In the genomic region with DNA sequence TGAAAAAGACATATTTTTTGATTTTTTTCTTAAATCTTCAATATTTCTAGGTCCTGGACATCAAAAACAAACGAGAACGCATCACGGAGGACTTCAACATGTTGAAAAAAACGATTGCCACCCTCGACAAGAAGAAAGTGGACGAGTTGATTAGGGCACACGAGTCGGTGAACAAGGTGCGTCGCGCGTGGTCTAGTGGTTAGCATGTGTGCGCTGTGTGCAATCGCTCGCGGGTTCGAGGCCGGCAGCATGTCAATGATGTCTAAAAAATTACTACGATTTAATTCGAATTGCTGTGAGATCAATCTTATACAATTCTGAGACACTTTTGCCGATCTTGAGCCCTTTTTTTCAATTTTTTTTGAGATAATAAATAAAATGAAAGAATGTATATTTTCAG, we compare ENCODE assay signal across 3 worm cellular contexts.
TF ChIP-seq lines count a peak whose summit lies in the region.

No protein-coding gene starts in this region.

TF ChIP-seq in whole organism, L1 larva, 84 proteins besides CTCF, POLR2A, EP300 and RAD21 (continued from another document and continues in another):
- TF ChIP-seq egl-13 (tag; optimal IDR thresholded peaks at IDR 0.05; lab: Kevin White, UChicago) (peak; percentile 63), egl-27 (tag; optimal IDR thresholded peaks at IDR 0.05; lab: Kevin White, UChicago) (peak in 1 of 2 experiments; percentile 54), snpc-4 (tag; optimal IDR thresholded peaks at IDR 0.05; lab: Kevin White, UChicago) (peak; percentile 39), pag-3 (tag; optimal IDR thresholded peaks at IDR 0.05; lab: Kevin White, UChicago; ENCODE audit: borderline replicate concordance, insufficient read depth) (no peak), ets-5 (GFP tag; IDR thresholded peaks at IDR 0.05; lab: Robert Waterston, UW) (no peak), unc-130 (tag; optimal IDR thresholded peaks at IDR 0.05; lab: Kevin White, UChicago) (peak; percentile 80), ceh-82 (tag; optimal IDR thresholded peaks at IDR 0.05; lab: Kevin White, UChicago) (peak; percentile 72 to 88 (median 82)), ama-1 (optimal IDR thresholded peaks at IDR 0.05; lab: Kevin White, UChicago) (no peak), nhr-237 (tag; optimal IDR thresholded peaks at IDR 0.05; lab: Kevin White, UChicago) (peak; percentile 23), nhr-20 (tag; optimal IDR thresholded peaks at IDR 0.05; lab: Kevin White, UChicago) (peak; percentile 88), vab-15 (tag; optimal IDR thresholded peaks at IDR 0.05; lab: Kevin White, UChicago) (peak; percentile 54), fkh-10 (GFP tag; optimal IDR thresholded peaks at IDR 0.05; lab: Kevin White, UChicago) (peak; percentile 78), ceh-90 (tag; optimal IDR thresholded peaks at IDR 0.05; lab: Kevin White, UChicago) (peak; percentile 6), mep-1 (tag; optimal IDR thresholded peaks at IDR 0.05; lab: Kevin White, UChicago) (peak; percentile 82), ceh-63 (GFP tag; optimal IDR thresholded peaks at IDR 0.05; lab: Kevin White, UChicago) (no peak), C16A3.4 (tag; optimal IDR thresholded peaks at IDR 0.05; lab: Kevin White, UChicago) (peak; percentile 88), nhr-90 (tag; optimal IDR thresholded peaks at IDR 0.05; lab: Kevin White, UChicago; ENCODE audit: poor library complexity) (peak; percentile 87), nhr-28 (tag; optimal IDR thresholded peaks at IDR 0.05; lab: Kevin White, UChicago) (no peak), blmp-1 (tag; optimal IDR thresholded peaks at IDR 0.05; lab: Kevin White, UChicago) (no peak), C34B4.2 (tag; optimal IDR thresholded peaks at IDR 0.05; lab: Kevin White, UChicago) (no peak), grh-1 (GFP tag; IDR thresholded peaks at IDR 0.05; lab: Robert Waterston, UW) (peak; percentile 46), nhr-84 (tag; optimal IDR thresholded peaks at IDR 0.05; lab: Kevin White, UChicago) (no peak), sox-4 (tag; optimal IDR thresholded peaks at IDR 0.05; lab: Kevin White, UChicago) (peak; percentile 66), unc-30 (tag; optimal IDR thresholded peaks at IDR 0.05; lab: Kevin White, UChicago) (no peak), Y116A8C.19 (tag; optimal IDR thresholded peaks at IDR 0.05; lab: Kevin White, UChicago; ENCODE audit: borderline replicate concordance) (no peak), unc-86 (tag; optimal IDR thresholded peaks at IDR 0.05; lab: Kevin White, UChicago) (peak; percentile 62), lsy-2 (tag; optimal IDR thresholded peaks at IDR 0.05; lab: Kevin White, UChicago) (peak; percentile 77 to 79), snu-23 (GFP tag; optimal IDR thresholded peaks at IDR 0.05; lab: Kevin White, UChicago) (peak; percentile 93), nhr-71 (tag; optimal IDR thresholded peaks at IDR 0.05; lab: Kevin White, UChicago) (peak; percentile 91), swsn-7 (tag; optimal IDR thresholded peaks at IDR 0.05; lab: Kevin White, UChicago) (peak; percentile 86), ztf-4 (tag; optimal IDR thresholded peaks at IDR 0.05; lab: Kevin White, UChicago) (peak; percentile 58), ces-1 (GFP tag; optimal IDR thresholded peaks at IDR 0.05; lab: Kevin White, UChicago) (no peak), sup-37 (GFP tag; optimal IDR thresholded peaks at IDR 0.05; lab: Kevin White, UChicago) (no peak), ceh-8 (GFP tag; optimal IDR thresholded peaks at IDR 0.05; lab: Kevin White, UChicago) (peak; percentile 77), efl-1 (optimal IDR thresholded peaks at IDR 0.05; lab: Kevin White, UChicago) (peak; percentile 69 to 78), efl-1 (GFP tag; optimal IDR thresholded peaks at IDR 0.05 in 1 of 2; lab: Kevin White, UChicago) (peak; percentile 62 to 98), hlh-4 (tag; optimal IDR thresholded peaks at IDR 0.05; lab: Kevin White, UChicago) (no peak), lin-15B (tag; optimal IDR thresholded peaks at IDR 0.05; lab: Kevin White, UChicago) (no peak), F16B12.6 (tag; optimal IDR thresholded peaks at IDR 0.05; lab: Kevin White, UChicago) (peak; percentile 59), unc-62 (GFP tag; optimal IDR thresholded peaks at IDR 0.05; lab: Kevin White, UChicago) (no peak), zag-1 (tag; optimal IDR thresholded peaks at IDR 0.05; lab: Kevin White, UChicago) (no peak), mef-2 (tag; optimal IDR thresholded peaks at IDR 0.05; lab: Kevin White, UChicago) (peak; percentile 30)

TF ChIP-seq in whole organism, L3 larva, 47 proteins besides CTCF, POLR2A, EP300 and RAD21 (continued from another document):
- TF ChIP-seq ceh-16 (tag; optimal IDR thresholded peaks at IDR 0.05; lab: Kevin White, UChicago) (no peak), pha-4 (tag; optimal IDR thresholded peaks at IDR 0.05; lab: Kevin White, UChicago) (peak; percentile 78), fkh-10 (GFP tag; optimal IDR thresholded peaks at IDR 0.05; lab: Kevin White, UChicago) (peak; percentile 8), snpc-4 (tag; optimal IDR thresholded peaks at IDR 0.05; lab: Kevin White, UChicago) (peak; percentile 20), fos-1 (tag; optimal IDR thresholded peaks at IDR 0.05; lab: Kevin White, UChicago) (no peak), nhr-11 (tag; optimal IDR thresholded peaks at IDR 0.05; lab: Kevin White, UChicago) (peak; percentile 46), lin-39 (tag; optimal IDR thresholded peaks at IDR 0.05; lab: Kevin White, UChicago) (peak; percentile 94), nhr-67 (tag; optimal IDR thresholded peaks at IDR 0.05; lab: Kevin White, UChicago) (no peak), unc-62 (GFP tag; optimal IDR thresholded peaks at IDR 0.05; lab: Kevin White, UChicago) (peak; percentile 40), nfya-1 (tag; optimal IDR thresholded peaks at IDR 0.05; lab: Kevin White, UChicago; ENCODE audit: insufficient read depth) (peak; percentile 79), tbx-2 (tag; optimal IDR thresholded peaks at IDR 0.05; lab: Kevin White, UChicago) (peak; percentile 62), aly-2 (tag; optimal IDR thresholded peaks at IDR 0.05; lab: Kevin White, UChicago) (no peak), mml-1 (tag; optimal IDR thresholded peaks at IDR 0.05; lab: Kevin White, UChicago) (no peak), nhr-23 (tag; optimal IDR thresholded peaks at IDR 0.05; lab: Kevin White, UChicago) (peak; percentile 44), ztf-11 (tag; optimal IDR thresholded peaks at IDR 0.05; lab: Kevin White, UChicago) (peak; percentile 28), egl-27 (tag; optimal IDR thresholded peaks at IDR 0.05; lab: Kevin White, UChicago) (no peak), ztf-4 (tag; optimal IDR thresholded peaks at IDR 0.05; lab: Kevin White, UChicago) (peak; percentile 68), hmg-11 (tag; optimal IDR thresholded peaks at IDR 0.05; lab: Kevin White, UChicago) (peak; percentile 90)

TF ChIP-seq in whole organism, young adult, 124 proteins besides CTCF, POLR2A, EP300 and RAD21 (continued from another document and continues in another):
- peak; percentile 88 for TF ChIP-seq Y53G8AR.9 (GFP tag; conservative IDR thresholded peaks at IDR 0.05; lab: Robert Waterston, UW)
- no peak for TF ChIP-seq ceh-58 (GFP tag; IDR thresholded peaks at IDR 0.05; lab: Robert Waterston, UW)
- 0 out of 2 replicates have a peak, but pooled peaks have one; percentile 36 for TF ChIP-seq C06A6.2 (GFP tag; conservative IDR thresholded peaks at IDR 0.05; lab: Robert Waterston, UW)
- no peak for TF ChIP-seq F37B4.10 (GFP tag; IDR thresholded peaks at IDR 0.05; lab: Robert Waterston, UW)
- TF ChIP-seq gei-17 (GFP tag; optimal IDR thresholded peaks at IDR 0.05; lab: Kevin White, UChicago) = no peak
- TF ChIP-seq lin-54 (GFP tag; optimal IDR thresholded peaks at IDR 0.05; lab: Kevin White, UChicago) = peak; percentile 81
- TF ChIP-seq ztf-28 (GFP tag; IDR thresholded peaks at IDR 0.05; lab: Robert Waterston, UW) = peak; percentile 63; the same call in 1 of the 2 replicates
- TF ChIP-seq lsl-1 (GFP tag; optimal IDR thresholded peaks at IDR 0.05; lab: Kevin White, UChicago) = peak; percentile 67
- peak; percentile 78; the same call in 1 of the 2 replicates for TF ChIP-seq Y95B8A.8 (GFP tag; IDR thresholded peaks at IDR 0.05; lab: Robert Waterston, UW)
- TF ChIP-seq sea-2 (GFP tag; IDR thresholded peaks at IDR 0.05; lab: Robert Waterston, UW) = no peak
- peak; percentile 49; the same call in 1 of the 2 replicates for TF ChIP-seq pbrm-1 (GFP tag; IDR thresholded peaks at IDR 0.05; lab: Robert Waterston, UW)
- TF ChIP-seq C17E4.6 (GFP tag; IDR thresholded peaks at IDR 0.05; lab: Robert Waterston, UW) = peak; percentile 76
- peak; percentile 64; the same call in 1 of the 2 replicates for TF ChIP-seq K11D2.4 (GFP tag; IDR thresholded peaks at IDR 0.05; lab: Robert Waterston, UW)
- TF ChIP-seq Y79H2A.3 (GFP tag; conservative IDR thresholded peaks at IDR 0.05; lab: Robert Waterston, UW) = 0 out of 2 replicates have a peak, but pooled peaks have one; percentile 29
- TF ChIP-seq ceh-40 (GFP tag; IDR thresholded peaks at IDR 0.05; lab: Robert Waterston, UW) = peak; percentile 69; the same call in 1 of the 2 replicates
- peak; percentile 85 for TF ChIP-seq let-526 (GFP tag; IDR thresholded peaks at IDR 0.05; lab: Robert Waterston, UW)
- TF ChIP-seq mcd-1 (GFP tag; IDR thresholded peaks at IDR 0.05; lab: Robert Waterston, UW) = peak; percentile 80
- peak; percentile 75 for TF ChIP-seq snpc-3.4 (tag; optimal IDR thresholded peaks at IDR 0.05; lab: Kevin White, UChicago)
- TF ChIP-seq nhr-90 (tag; optimal IDR thresholded peaks at IDR 0.05; lab: Kevin White, UChicago) = peak; percentile 90
- TF ChIP-seq unc-130 (GFP tag; optimal IDR thresholded peaks at IDR 0.05; lab: Kevin White, UChicago) = peak; percentile 10
- TF ChIP-seq rcor-1 (GFP tag; IDR thresholded peaks at IDR 0.05; lab: Robert Waterston, UW) = peak; percentile 65; the same call in 1 of the 2 replicates
- peak; percentile 84 for TF ChIP-seq chd-7 (tag; optimal IDR thresholded peaks at IDR 0.05; lab: Kevin White, UChicago)
- peak; percentile 48 for TF ChIP-seq B0035.1 (tag; optimal IDR thresholded peaks at IDR 0.05; lab: Kevin White, UChicago)
- TF ChIP-seq ztf-3 (GFP tag; optimal IDR thresholded peaks at IDR 0.05; lab: Kevin White, UChicago) = peak; percentile 18
- peak; percentile 64 for TF ChIP-seq zfh-2 (GFP tag; conservative IDR thresholded peaks at IDR 0.05; lab: Robert Waterston, UW)
- TF ChIP-seq attf-6 (GFP tag; IDR thresholded peaks at IDR 0.05; lab: Robert Waterston, UW) = peak; percentile 34; the same call in 1 of the 2 replicates
- TF ChIP-seq hlh-12 (tag; optimal IDR thresholded peaks at IDR 0.05; lab: Kevin White, UChicago) = peak; percentile 23
- TF ChIP-seq egrh-3 (GFP tag; IDR thresholded peaks at IDR 0.05; lab: Robert Waterston, UW) = no peak
- peak; percentile 37; the same call in 1 of the 2 replicates for TF ChIP-seq cebp-1 (GFP tag; IDR thresholded peaks at IDR 0.05; lab: Robert Waterston, UW)
- TF ChIP-seq cebp-1 (tag; optimal IDR thresholded peaks at IDR 0.05; lab: Kevin White, UChicago) = peak; percentile 76
- TF ChIP-seq hmg-1.2 (GFP tag; IDR thresholded peaks at IDR 0.05; lab: Robert Waterston, UW) = peak; percentile 76
- peak in 1 of 3 experiments; percentile 74 for TF ChIP-seq lin-35 (GFP tag; optimal IDR thresholded peaks at IDR 0.05; lab: Kevin White, UChicago)
- TF ChIP-seq dpff-1 (tag; optimal IDR thresholded peaks at IDR 0.05; lab: Kevin White, UChicago) = no peak
- TF ChIP-seq ceh-79 (tag; optimal IDR thresholded peaks at IDR 0.05; lab: Kevin White, UChicago) = peak; percentile 84
- no peak for TF ChIP-seq dpl-1 (GFP tag; optimal IDR thresholded peaks at IDR 0.05; lab: Kevin White, UChicago)
- 0 out of 2 replicates have a peak, but pooled peaks have one; percentile 61 for TF ChIP-seq Y56A3A.18 (GFP tag; IDR thresholded peaks at IDR 0.05; lab: Robert Waterston, UW)
- peak; percentile 82 for TF ChIP-seq F23B12.7 (tag; optimal IDR thresholded peaks at IDR 0.05; lab: Kevin White, UChicago; ENCODE audit: insufficient read depth)
- no peak for TF ChIP-seq F57C9.4 (tag; optimal IDR thresholded peaks at IDR 0.05; lab: Kevin White, UChicago)
- no peak for TF ChIP-seq xnd-1 (tag; optimal IDR thresholded peaks at IDR 0.05; lab: Kevin White, UChicago)
- TF ChIP-seq mes-4 (tag; optimal IDR thresholded peaks at IDR 0.05; lab: Kevin White, UChicago) = peak; percentile 82
- TF ChIP-seq madf-3 (GFP tag; IDR thresholded peaks at IDR 0.05; lab: Robert Waterston, UW) = peak; percentile 60; the same call in 1 of the 2 replicates
- TF ChIP-seq F49E8.2 (tag; optimal IDR thresholded peaks at IDR 0.05; lab: Kevin White, UChicago; ENCODE audit: insufficient read depth) = peak; percentile 34
- TF ChIP-seq B0261.1 (tag; optimal IDR thresholded peaks at IDR 0.05; lab: Kevin White, UChicago) = peak; percentile 94
- TF ChIP-seq akir-1 (GFP tag; optimal IDR thresholded peaks at IDR 0.05; lab: Kevin White, UChicago) = peak; percentile 65
- peak; percentile 57 for TF ChIP-seq T26A5.8 (tag; optimal IDR thresholded peaks at IDR 0.05; lab: Kevin White, UChicago)
- TF ChIP-seq Y53F4B.3 (GFP tag; IDR thresholded peaks at IDR 0.05; lab: Robert Waterston, UW) = no peak
- TF ChIP-seq T07F8.4 (tag; optimal IDR thresholded peaks at IDR 0.05; lab: Kevin White, UChicago) = peak; percentile 75
- TF ChIP-seq aptf-2 (GFP tag; conservative IDR thresholded peaks at IDR 0.05; lab: Robert Waterston, UW) = no peak
- peak; percentile 75 for TF ChIP-seq snpc-4 (GFP tag; optimal IDR thresholded peaks at IDR 0.05; lab: Kevin White, UChicago)
- TF ChIP-seq snpc-4 (tag; optimal IDR thresholded peaks at IDR 0.05; lab: Kevin White, UChicago) = peak; percentile 24 to 78 (median 72)
- TF ChIP-seq lin-40 (tag; optimal IDR thresholded peaks at IDR 0.05; lab: Kevin White, UChicago) = peak; percentile 78
- TF ChIP-seq aptf-3 (GFP tag; IDR thresholded peaks at IDR 0.05; lab: Robert Waterston, UW) = peak; percentile 61; the same call in 1 of the 2 replicates
- peak; percentile 82 for TF ChIP-seq madf-10 (tag; optimal IDR thresholded peaks at IDR 0.05; lab: Kevin White, UChicago)
- no peak for TF ChIP-seq lag-1 (GFP tag; IDR thresholded peaks at IDR 0.05; lab: Robert Waterston, UW)
- no peak for TF ChIP-seq F39B2.1 (GFP tag; IDR thresholded peaks at IDR 0.05; lab: Robert Waterston, UW)
- no peak for TF ChIP-seq nfya-2 (GFP tag; IDR thresholded peaks at IDR 0.05; lab: Robert Waterston, UW)
- peak; percentile 90 for TF ChIP-seq zim-3 (tag; optimal IDR thresholded peaks at IDR 0.05; lab: Kevin White, UChicago)
- TF ChIP-seq atf-7 (tag; optimal IDR thresholded peaks at IDR 0.05; lab: Kevin White, UChicago) = peak; percentile 82
- no peak for TF ChIP-seq nhr-27 (tag; optimal IDR thresholded peaks at IDR 0.05; lab: Kevin White, UChicago)
- TF ChIP-seq nhr-80 (tag; optimal IDR thresholded peaks at IDR 0.05; lab: Kevin White, UChicago) = peak; percentile 47
- no peak for TF ChIP-seq unc-62 (GFP tag; optimal IDR thresholded peaks at IDR 0.05; lab: Kevin White, UChicago)
- peak; percentile 60 for TF ChIP-seq F22D6.2 (tag; optimal IDR thresholded peaks at IDR 0.05; lab: Kevin White, UChicago)
- TF ChIP-seq efl-1 (GFP tag; optimal IDR thresholded peaks at IDR 0.05; lab: Kevin White, UChicago) = peak; percentile 30
- peak; percentile 92 for TF ChIP-seq ceh-27 (GFP tag; optimal IDR thresholded peaks at IDR 0.05; lab: Kevin White, UChicago)
- TF ChIP-seq cebp-2 (GFP tag; IDR thresholded peaks at IDR 0.05; lab: Robert Waterston, UW) = peak; percentile 74; the same call in 1 of the 2 replicates
- no peak for TF ChIP-seq ceh-91 (GFP tag; IDR thresholded peaks at IDR 0.05; lab: Robert Waterston, UW)
- peak; percentile 69 for TF ChIP-seq F57A8.1 (GFP tag; optimal IDR thresholded peaks at IDR 0.05; lab: Kevin White, UChicago)
- 0 out of 2 replicates have a peak, but pooled peaks have one; percentile 18 for TF ChIP-seq Y67H2A.10 (GFP tag; conservative IDR thresholded peaks at IDR 0.05; lab: Robert Waterston, UW)
- TF ChIP-seq ztf-25 (GFP tag; IDR thresholded peaks at IDR 0.05; lab: Robert Waterston, UW) = peak; percentile 80; the same call in 1 of the 2 replicates
- TF ChIP-seq nhr-120 (GFP tag; IDR thresholded peaks at IDR 0.05; lab: Robert Waterston, UW) = peak; percentile 71; the same call in 1 of the 2 replicates
- peak; percentile 52 for TF ChIP-seq snpc-1.1 (tag; optimal IDR thresholded peaks at IDR 0.05; lab: Kevin White, UChicago; ENCODE audit: insufficient read depth)
